Fruit fly (Drosophila melanogaster): ENCODE measurements around the gene CG13071.

CG13071 gene

DNA sequence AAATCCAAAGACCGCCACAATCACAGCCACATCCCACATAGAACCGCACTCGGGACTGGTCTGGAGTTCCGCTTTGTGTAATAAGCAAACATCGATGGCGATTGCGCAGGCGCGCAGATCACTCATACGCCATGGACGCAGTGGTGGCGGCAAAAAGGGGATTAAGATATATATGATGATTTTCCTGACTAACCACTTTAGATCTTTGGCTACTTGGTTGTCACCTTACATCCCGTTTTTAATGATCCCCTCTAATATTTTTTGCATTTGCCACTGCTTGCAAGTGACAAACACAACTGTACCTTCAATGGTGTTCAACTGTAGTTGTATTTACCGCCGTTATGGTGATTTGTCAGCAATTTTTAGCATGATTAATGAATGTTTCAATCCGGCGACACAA, 47.4 kb downstream of the CG13071 start:
- TF ChIP-seq CG33017 (tag; optimal IDR thresholded peaks at IDR 0.05) (no peak), CG5204 (GFP tag; optimal IDR thresholded peaks at IDR 0.05) (peak; percentile 32)
